Worm (Caenorhabditis elegans) whole organism, L2 larva: Measurements from ENCODE around the gene idpp-5.

ENCODE experiments used
- R02D3.7 ChIP-seq: fragments of 150-350 bp; optimal IDR thresholded peaks from 2 replicates; lab custom pipeline; 2014; ENCODE audit warnings: missing biosample characterization, missing genetic modification characterization
- ZK546.5 ChIP-seq: sonication (generic microtip); optimal IDR thresholded peaks from 2 replicates; lab custom pipeline; 2017; ENCODE audit warnings: missing biosample characterization, missing genetic modification characterization
- alr-1 ChIP-seq: fragments of 150-350 bp; optimal IDR thresholded peaks from 2 replicates; lab custom pipeline; 2014; ENCODE audit warnings: missing biosample characterization, missing genetic modification characterization
- ama-1 ChIP-seq: fragments of 150-350 bp; optimal IDR thresholded peaks from 2 replicates; lab custom pipeline; 2018; ENCODE audit warnings: inconsistent platforms
- lsy-2 ChIP-seq, 2 experiments: fragments of 150-350 bp in 1 of 2; sonication (generic microtip) in 1 of 2; optimal IDR thresholded peaks; 2 replicates each; lab custom pipeline; 2014 to 2017; ENCODE audit warnings: missing biosample characterization in 2 of 2, missing genetic modification characterization in 2 of 2
- nhr-11 ChIP-seq: fragments of 150-350 bp; optimal IDR thresholded peaks from 2 replicates; lab custom pipeline; 2014; ENCODE audit warnings: missing biosample characterization, missing genetic modification characterization
- nhr-12 ChIP-seq: fragments of 150-350 bp; optimal IDR thresholded peaks from 2 replicates; lab custom pipeline; 2014; ENCODE audit warnings: missing biosample characterization, missing genetic modification characterization
- nhr-23 ChIP-seq: fragments of 150-350 bp; optimal IDR thresholded peaks from 2 replicates; lab custom pipeline; 2014; ENCODE audit warnings: missing biosample characterization, missing genetic modification reagents, missing genetic modification characterization
- nhr-25 ChIP-seq: fragments of 150-350 bp; sonication (generic microtip); optimal IDR thresholded peaks from 3 replicates; lab custom pipeline; 2014; ENCODE audit warnings: missing biosample characterization, missing genetic modification characterization
- nhr-77 ChIP-seq: fragments of 150-350 bp; optimal IDR thresholded peaks from 2 replicates; lab custom pipeline; 2014; ENCODE audit warnings: missing biosample characterization, missing genetic modification characterization
- skn-1 ChIP-seq: sonication (generic microtip); optimal IDR thresholded peaks from 2 replicates; lab custom pipeline; 2017; ENCODE audit warnings: missing biosample characterization, missing genetic modification characterization
- snpc-4 ChIP-seq: fragments of 150-350 bp; optimal IDR thresholded peaks from 2 replicates; lab custom pipeline; 2014; ENCODE audit warnings: missing biosample characterization, missing genetic modification characterization
- unc-62 ChIP-seq: fragments of 150-350 bp; optimal IDR thresholded peaks from 2 replicates; lab custom pipeline; 2014; ENCODE audit warnings: missing biosample characterization, missing genetic modification reagents, missing genetic modification characterization
- ztf-11 ChIP-seq: sonication (generic microtip); optimal IDR thresholded peaks from 2 replicates; lab custom pipeline; 2017; ENCODE audit warnings: missing biosample characterization, missing genetic modification characterization

DNA sequence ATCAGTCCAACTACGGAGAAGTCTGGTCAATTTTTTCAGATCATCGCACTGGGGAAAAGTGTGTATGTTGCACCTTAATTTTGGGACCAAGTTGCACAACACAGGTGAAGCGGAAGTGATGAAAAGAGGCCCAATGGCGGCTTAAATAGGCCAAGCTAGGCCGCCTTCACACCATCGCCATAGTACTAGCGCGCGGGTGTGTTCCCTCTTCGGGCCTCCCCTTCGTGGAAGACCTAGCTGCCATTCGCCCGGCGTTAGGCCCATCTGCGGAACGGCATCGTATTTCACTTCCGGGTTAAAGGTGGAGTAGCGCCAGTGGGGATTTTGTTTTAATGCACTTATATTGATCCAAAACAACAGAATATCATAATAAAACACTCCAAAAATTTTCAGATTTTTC is 32.8 kb downstream of the idpp-5 start:
- TF ChIP-seq R02D3.7 (tag; lab: Kevin White, UChicago) (no peak), nhr-25 (no peak), snpc-4 (tag; lab: Kevin White, UChicago) (no peak), nhr-12 (no peak), alr-1 (no peak), nhr-23 (tag; lab: Kevin White, UChicago) (no peak), ama-1 (lab: Kevin White, UChicago) (no peak), unc-62 (GFP tag; lab: Kevin White, UChicago) (no peak), lsy-2 (tag; optimal IDR thresholded peaks at IDR 0.05; lab: Kevin White, UChicago) (no peak), skn-1 (tag; lab: Kevin White, UChicago) (no peak), ZK546.5 (no peak), ztf-11 (no peak), nhr-77 (tag; lab: Kevin White, UChicago) (no peak), nhr-11 (tag; lab: Kevin White, UChicago) (no peak)
